Fruit fly (Drosophila melanogaster): ENCODE measurements around the gene Gnpnat.

Gnpnat gene

dm6 chr3R:29763154-29763553 is 25.1 kb downstream of the Gnpnat start (continued):
- TF ChIP-seq lola (GFP tag; optimal IDR thresholded peaks at IDR 0.05) (no peak), nau (GFP tag; optimal IDR thresholded peaks at IDR 0.05) (no peak), Doc2 (GFP tag; IDR thresholded peaks at IDR 0.05) (no peak), slp2 (GFP tag; optimal IDR thresholded peaks at IDR 0.05) (peak; percentile 4), CG1529 (GFP tag; optimal IDR thresholded peaks at IDR 0.05) (no peak), lab (GFP tag; optimal IDR thresholded peaks at IDR 0.05) (peak; percentile 9), dimm (GFP tag; IDR thresholded peaks at IDR 0.05) (no peak), Nf-YC (tag; optimal IDR thresholded peaks at IDR 0.05) (no peak), Atf3 (GFP tag; optimal IDR thresholded peaks at IDR 0.05) (peak; percentile 14), Bteb2 (GFP tag; optimal IDR thresholded peaks at IDR 0.05) (peak; percentile 23), CG8924 (tag; optimal IDR thresholded peaks at IDR 0.05) (no peak), HLH3B (GFP tag; IDR thresholded peaks at IDR 0.05) (no peak), ttk (GFP tag; IDR thresholded peaks at IDR 0.05) (no peak), CG6689 (GFP tag; IDR thresholded peaks at IDR 0.05) (0 out of 2 replicates have a peak, but pooled peaks have one; percentile 26), gt (GFP tag; IDR thresholded peaks at IDR 0.05) (no peak), so (GFP tag; IDR thresholded peaks at IDR 0.05) (peak; percentile 37; the same call in 1 of the 3 replicates), Bgb (GFP tag; IDR thresholded peaks at IDR 0.05; ENCODE audit: partially characterized antibody) (no peak), CG2120 (GFP tag; optimal IDR thresholded peaks at IDR 0.05) (peak; percentile 2), slbo (GFP tag; IDR thresholded peaks at IDR 0.05) (peak; percentile 58), jigr1 (GFP tag; IDR thresholded peaks at IDR 0.05) (no peak), unpg (GFP tag; optimal IDR thresholded peaks at IDR 0.05) (peak; percentile 44), Hr51 (GFP tag; optimal IDR thresholded peaks at IDR 0.05) (peak in 1 of 2 experiments; percentile 28), vfl (GFP tag; optimal IDR thresholded peaks at IDR 0.05) (no peak), CG14860 (GFP tag; IDR thresholded peaks at IDR 0.05; ENCODE audit: partially characterized antibody) (no peak), Hand (GFP tag; optimal IDR thresholded peaks at IDR 0.05) (no peak), Pdp1 (GFP tag; optimal IDR thresholded peaks at IDR 0.05) (peak; percentile 7 to 8), chm (GFP tag; IDR thresholded peaks at IDR 0.05) (no peak), dysf (GFP tag; IDR thresholded peaks at IDR 0.05) (peak; percentile 47; the same call in 2 of the 3 replicates), CG12391 (tag; optimal IDR thresholded peaks at IDR 0.05) (peak; percentile 13), CG30431 (GFP tag; optimal IDR thresholded peaks at IDR 0.05) (peak; percentile 15), grau (tag; optimal IDR thresholded peaks at IDR 0.05) (peak; percentile 34), CG15269 (tag; optimal IDR thresholded peaks at IDR 0.05) (peak; percentile 19), cwo (GFP tag; optimal IDR thresholded peaks at IDR 0.05) (no peak), CG1024 (GFP tag; IDR thresholded peaks at IDR 0.05) (no peak), CG12155 (GFP tag; optimal IDR thresholded peaks at IDR 0.05) (no peak), E2f2 (GFP tag; IDR thresholded peaks at IDR 0.05) (0 out of 2 replicates have a peak, but pooled peaks have one; percentile 10), CG16779 (GFP tag; IDR thresholded peaks at IDR 0.05) (no peak), Xrp1 (GFP tag; IDR thresholded peaks at IDR 0.05) (peak; percentile 60; the same call in 1 of the 2 replicates), CG1792 (GFP tag; optimal IDR thresholded peaks at IDR 0.05) (peak; percentile 38), al (GFP tag; IDR thresholded peaks at IDR 0.05) (peak; percentile 16; the same call in 1 of the 2 replicates), zfh2 (GFP tag; optimal IDR thresholded peaks at IDR 0.05) (peak; percentile 31), zen (tag; optimal IDR thresholded peaks at IDR 0.05) (peak; percentile 20), trh (GFP tag; optimal IDR thresholded peaks at IDR 0.05) (no peak), Oli (tag; optimal IDR thresholded peaks at IDR 0.05) (peak; percentile 19), CG10209 (GFP tag; optimal IDR thresholded peaks at IDR 0.05) (peak; percentile 25), da (GFP tag; optimal IDR thresholded peaks at IDR 0.05) (no peak), sna (GFP tag; IDR thresholded peaks at IDR 0.05; ENCODE audit: partially characterized antibody) (no peak), CG4617 (GFP tag; optimal IDR thresholded peaks at IDR 0.05; ENCODE audit: borderline replicate concordance) (no peak), Ets65A (GFP tag) (peak; percentile 1), Dek (tag; optimal IDR thresholded peaks at IDR 0.05) (no peak)
